Worm (Caenorhabditis elegans) whole organism, L3 larva: ENCODE data around the gene F02C12.2.

Experiments
- R02D3.7 ChIP-seq: fragments of 150-350 bp; optimal IDR thresholded peaks from 2 replicates; lab custom pipeline; 2014; ENCODE audit warnings: missing biosample characterization, missing genetic modification characterization
- aly-2 ChIP-seq: fragments of 150-350 bp; optimal IDR thresholded peaks from 2 replicates; lab custom pipeline; 2014; ENCODE audit warnings: missing biosample characterization, missing genetic modification characterization
- ama-1 ChIP-seq: fragments of 150-350 bp; optimal IDR thresholded peaks from 2 replicates; lab custom pipeline; 2018
- egl-27 ChIP-seq: sonication (generic microtip); optimal IDR thresholded peaks from 4 replicates; lab custom pipeline; 2017; ENCODE audit warnings: missing biosample characterization, missing genetic modification reagents, missing genetic modification characterization
- elt-2 ChIP-seq: sonication (generic microtip); optimal IDR thresholded peaks from 2 replicates; lab custom pipeline; 2016; ENCODE audit warnings: missing genetic modification reagents, mild to moderate bottlenecking, missing genetic modification characterization, missing compliant biosample characterization
- elt-3 ChIP-seq, 3 experiments: fragments of 150-350 bp in 1 of 3; sonication (generic microtip) in 2 of 3; optimal IDR thresholded peaks; 2 replicates in 2 of 3; 4 replicates in 1 of 3; lab custom pipeline; 2014 to 2017; ENCODE audit warnings: missing biosample characterization in 3 of 3, missing genetic modification characterization in 3 of 3
- fkh-10 ChIP-seq: sonication (generic microtip); optimal IDR thresholded peaks from 2 replicates; lab custom pipeline; 2017; ENCODE audit warnings: missing biosample characterization, missing genetic modification reagents, missing genetic modification characterization
- fos-1 ChIP-seq: fragments of 150-350 bp; optimal IDR thresholded peaks from 2 replicates; lab custom pipeline; 2014; ENCODE audit warnings: missing biosample characterization, missing genetic modification characterization
- lin-15B ChIP-seq: fragments of 150-350 bp; optimal IDR thresholded peaks from 2 replicates; lab custom pipeline; 2014; ENCODE audit warnings: missing biosample characterization, missing genetic modification characterization
- nhr-11 ChIP-seq: fragments of 150-350 bp; optimal IDR thresholded peaks from 2 replicates; lab custom pipeline; 2014; ENCODE audit warnings: missing biosample characterization, missing genetic modification characterization
- nhr-25 ChIP-seq: sonication (generic microtip); optimal IDR thresholded peaks from 2 replicates; lab custom pipeline; 2017; ENCODE audit warnings: missing biosample characterization, missing genetic modification characterization
- pha-4 ChIP-seq: fragments of 150-350 bp; optimal IDR thresholded peaks from 2 replicates; lab custom pipeline; 2014; ENCODE audit warnings: missing biosample characterization, missing genetic modification reagents, missing genetic modification characterization
- snpc-4 ChIP-seq: fragments of 150-350 bp; optimal IDR thresholded peaks from 2 replicates; lab custom pipeline; 2014; ENCODE audit warnings: missing biosample characterization, missing genetic modification characterization
- unc-62 ChIP-seq: fragments of 150-350 bp; sonication (generic microtip); optimal IDR thresholded peaks from 4 replicates; lab custom pipeline; 2014; ENCODE audit warnings: missing biosample characterization, missing genetic modification reagents, missing genetic modification characterization

DNA sequence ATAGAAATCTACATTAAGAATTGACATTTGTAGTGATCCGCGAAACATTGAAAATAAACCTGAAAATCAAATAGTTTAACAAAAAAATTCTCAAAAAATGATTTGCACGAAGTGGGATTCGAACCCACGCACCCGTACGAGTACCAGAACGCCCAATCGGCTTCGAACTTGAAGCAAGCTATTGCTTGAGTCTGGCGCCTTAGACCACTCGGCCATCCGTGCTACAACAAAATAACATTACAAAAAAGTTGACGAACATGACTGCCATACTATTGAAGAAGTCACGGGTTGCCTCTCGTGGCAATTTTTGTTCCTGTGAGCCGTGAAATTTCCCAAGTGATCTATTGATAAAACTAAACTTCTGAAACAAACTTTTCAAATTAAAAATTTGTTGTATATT, 44.2 kb upstream of the F02C12.2 start:
- TF ChIP-seq elt-3 (tag; optimal IDR thresholded peaks at IDR 0.05; lab: Kevin White, UChicago) (no peak), aly-2 (no peak), unc-62 (GFP tag; lab: Kevin White, UChicago) (no peak), nhr-25 (no peak), R02D3.7 (tag; lab: Kevin White, UChicago) (no peak), elt-2 (tag; lab: Kevin White, UChicago) (no peak), ama-1 (no peak), pha-4 (tag; lab: Kevin White, UChicago) (no peak), nhr-11 (no peak), fkh-10 (GFP tag; lab: Kevin White, UChicago) (no peak), fos-1 (tag; lab: Kevin White, UChicago) (no peak), egl-27 (tag; lab: Kevin White, UChicago) (no peak), lin-15B (no peak), snpc-4 (tag; lab: Kevin White, UChicago) (no peak)
